Worm (Caenorhabditis elegans): ENCODE data around the gene algn-9.
A peak's percentile ranks its signal among the peaks of the same experiment; 100 is the strongest.

Gene algn-9

ce11 chrII:10548778-10549671 is 35.1 kb upstream of the algn-9 start (continued):
- TF ChIP-seq fos-1 (tag; optimal IDR thresholded peaks at IDR 0.05) (peak; percentile 50), hlh-4 (tag; optimal IDR thresholded peaks at IDR 0.05) (no peak), nhr-47 (tag; optimal IDR thresholded peaks at IDR 0.05) (peak; percentile 89), blmp-1 (tag; optimal IDR thresholded peaks at IDR 0.05) (peak; percentile 46), ceh-63 (GFP tag; optimal IDR thresholded peaks at IDR 0.05) (no peak), ztf-4 (tag; optimal IDR thresholded peaks at IDR 0.05) (peak; percentile 87), grh-1 (GFP tag; IDR thresholded peaks at IDR 0.05) (peak; percentile 39), lin-35 (GFP tag; optimal IDR thresholded peaks at IDR 0.05) (peak; percentile 72 to 77), lin-14 (GFP tag; optimal IDR thresholded peaks at IDR 0.05) (peak; percentile 96), nhr-85 (tag) (peak; percentile 92), elt-2 (tag; optimal IDR thresholded peaks at IDR 0.05) (peak; percentile 47), dsc-1 (tag; optimal IDR thresholded peaks at IDR 0.05) (peak; percentile 57), fkh-4 (tag; optimal IDR thresholded peaks at IDR 0.05; ENCODE audit: borderline replicate concordance) (no peak), nhr-71 (tag; optimal IDR thresholded peaks at IDR 0.05) (peak; percentile 96), pqm-1 (tag; optimal IDR thresholded peaks at IDR 0.05) (no peak), mef-2 (tag; optimal IDR thresholded peaks at IDR 0.05) (peak; percentile 45), ama-1 (optimal IDR thresholded peaks at IDR 0.05) (peak; percentile 97), nhr-19 (GFP tag; conservative IDR thresholded peaks at IDR 0.05) (peak; percentile 76), vab-15 (tag; optimal IDR thresholded peaks at IDR 0.05) (no peak), isw-1 (GFP tag; IDR thresholded peaks at IDR 0.05) (peak; percentile 59), ceh-82 (tag; optimal IDR thresholded peaks at IDR 0.05) (peak; percentile 85 to 95 (median 94)), nhr-77 (tag; optimal IDR thresholded peaks at IDR 0.05) (peak; percentile 70), zip-4 (GFP tag; optimal IDR thresholded peaks at IDR 0.05) (no peak), egl-27 (tag; optimal IDR thresholded peaks at IDR 0.05) (peak in 1 of 2 experiments; percentile 56), swsn-7 (tag; optimal IDR thresholded peaks at IDR 0.05) (peak; percentile 90), pax-3 (tag; optimal IDR thresholded peaks at IDR 0.05) (peak; percentile 66), dpl-1 (GFP tag; optimal IDR thresholded peaks at IDR 0.05) (peak; percentile 44 to 59 (median 45)), sox-4 (tag; optimal IDR thresholded peaks at IDR 0.05) (peak; percentile 36), egl-13 (tag; optimal IDR thresholded peaks at IDR 0.05) (peak; percentile 49), tlp-1 (tag; optimal IDR thresholded peaks at IDR 0.05) (no peak), nhr-237 (tag; optimal IDR thresholded peaks at IDR 0.05) (peak; percentile 48), fkh-10 (GFP tag; optimal IDR thresholded peaks at IDR 0.05) (peak; percentile 89)

DNA sequence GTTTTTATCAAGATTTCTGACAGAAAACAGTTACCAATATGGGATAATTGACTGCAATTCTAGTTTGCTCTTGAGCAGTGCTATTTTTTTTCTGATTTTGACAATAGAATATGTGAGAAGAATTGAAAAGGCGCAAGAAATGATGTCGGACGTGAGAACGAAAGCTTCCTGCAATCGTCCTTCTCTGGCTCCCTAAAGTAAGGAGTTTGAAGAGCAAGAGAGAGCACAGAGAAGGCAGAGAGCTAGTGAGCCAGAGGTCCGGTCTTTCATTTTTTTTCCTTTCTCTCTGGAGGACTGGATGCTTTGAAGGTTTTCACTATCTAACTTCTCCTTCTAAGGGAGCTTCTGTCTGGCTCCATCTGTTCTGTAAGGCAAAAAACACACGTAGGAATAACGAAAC is 34.0 kb upstream of the algn-9 start:
- TF ChIP-seq vab-15 (tag; optimal IDR thresholded peaks at IDR 0.05) (no peak), snu-23 (GFP tag; optimal IDR thresholded peaks at IDR 0.05) (peak; percentile 10), mep-1 (tag; optimal IDR thresholded peaks at IDR 0.05) (no peak), sptf-1 (tag; optimal IDR thresholded peaks at IDR 0.05) (peak; percentile 94), nhr-76 (tag; optimal IDR thresholded peaks at IDR 0.05) (no peak), nhr-85 (tag) (peak; percentile 15), zip-4 (GFP tag; optimal IDR thresholded peaks at IDR 0.05) (no peak), nhr-19 (GFP tag; conservative IDR thresholded peaks at IDR 0.05) (no peak), lin-14 (GFP tag; optimal IDR thresholded peaks at IDR 0.05) (peak; percentile 57), unc-86 (tag; optimal IDR thresholded peaks at IDR 0.05) (peak; percentile 4), ama-1 (optimal IDR thresholded peaks at IDR 0.05) (peak; percentile 21), nhr-237 (tag; optimal IDR thresholded peaks at IDR 0.05) (no peak), ztf-4 (tag; optimal IDR thresholded peaks at IDR 0.05) (no peak), lsy-2 (tag; optimal IDR thresholded peaks at IDR 0.05) (peak in 1 of 2 experiments; percentile 44), ceh-82 (tag; optimal IDR thresholded peaks at IDR 0.05) (peak in 1 of 3 experiments; percentile 12), fkh-10 (GFP tag; optimal IDR thresholded peaks at IDR 0.05) (peak; percentile 12)

All from whole organism, L1 larva.